Fruit fly (Drosophila melanogaster) whole organism, pupa: ENCODE data around the gene CG31278.

ENCODE experiments used
- CG10348 ChIP-seq: fragments of 200-800 bp; sonication (Bioruptor generic); IDR thresholded peaks from 2 replicates; pipeline ENCODE4 v1.3.6; 2022; ENCODE audit warnings: missing biosample characterization, missing genetic modification characterization
- CG12605 ChIP-seq: fragments of 200-800 bp; sonication (Bioruptor generic); IDR thresholded peaks from 2 replicates; pipeline ENCODE4 v1.3.6; 2022; ENCODE audit warnings: missing biosample characterization, missing genetic modification characterization
- CG13204 ChIP-seq: fragments of 200-800 bp; sonication (Bioruptor generic); optimal IDR thresholded peaks from 2 replicates; lab custom pipeline; 2018; ENCODE audit warnings: missing biosample characterization, mild to moderate bottlenecking, missing genetic modification characterization, moderate library complexity
- CG14655 ChIP-seq: fragments of 200-800 bp; sonication (Bioruptor generic); optimal IDR thresholded peaks from 3 replicates; lab custom pipeline; 2017; ENCODE audit warnings: mild to moderate bottlenecking, missing biosample characterization, missing genetic modification reagents, missing genetic modification characterization
- CG15710 ChIP-seq: fragments of 200-800 bp; sonication (Bioruptor generic); optimal IDR thresholded peaks from 2 replicates; lab custom pipeline; 2018; ENCODE audit warnings: missing biosample characterization, mild to moderate bottlenecking, missing genetic modification characterization, moderate library complexity
- CG17806 ChIP-seq: fragments of 200-800 bp; sonication (Bioruptor generic); optimal IDR thresholded peaks from 2 replicates; lab custom pipeline; 2018; ENCODE audit warnings: missing biosample characterization, mild to moderate bottlenecking, missing genetic modification characterization, moderate library complexity
- CG32121 ChIP-seq: fragments of 200-800 bp; sonication (Bioruptor generic); IDR thresholded peaks from 2 replicates; pipeline ENCODE4 v1.3.6; 2022; ENCODE audit warnings: missing biosample characterization, missing genetic modification characterization
- CG34367 ChIP-seq: fragments of 200-800 bp; sonication (Bioruptor generic); optimal IDR thresholded peaks from 2 replicates; lab custom pipeline; 2018; ENCODE audit warnings: missing biosample characterization, mild to moderate bottlenecking, missing genetic modification characterization
- CG4496 ChIP-seq: fragments of 200-800 bp; sonication (Bioruptor generic); IDR thresholded peaks from 3 replicates; pipeline ENCODE4 v1.3.6; 2022; ENCODE audit warnings: missing biosample characterization, missing genetic modification characterization
- CG8159 ChIP-seq: fragments of 200-800 bp; sonication (Bioruptor generic); optimal IDR thresholded peaks from 3 replicates; lab custom pipeline; 2018; ENCODE audit warnings: missing biosample characterization, mild to moderate bottlenecking, missing genetic modification characterization, moderate library complexity
- CG8301 ChIP-seq: fragments of 200-800 bp; sonication (Bioruptor generic); optimal IDR thresholded peaks from 2 replicates; lab custom pipeline; 2018; ENCODE audit warnings: missing biosample characterization, mild to moderate bottlenecking, missing genetic modification characterization
- CG9948 ChIP-seq: fragments of 200-800 bp; sonication (Bioruptor generic); optimal IDR thresholded peaks from 2 replicates; lab custom pipeline; 2018; ENCODE audit warnings: missing biosample characterization, mild to moderate bottlenecking, missing genetic modification characterization, moderate library complexity
- D1 ChIP-seq: fragments of 200-800 bp; sonication (Bioruptor generic); optimal IDR thresholded peaks from 2 replicates; lab custom pipeline; 2018; ENCODE audit warnings: missing biosample characterization, mild to moderate bottlenecking, missing genetic modification characterization, moderate library complexity
- EcR ChIP-seq: fragments of 200-800 bp; sonication (Bioruptor generic); optimal IDR thresholded peaks from 3 replicates; lab custom pipeline; 2019; ENCODE audit warnings: missing biosample characterization, missing genetic modification characterization, mild to moderate bottlenecking, moderate library complexity, missing genetic modification reagents
- Ets98B ChIP-seq: fragments of 200-800 bp; sonication (Bioruptor generic); IDR thresholded peaks from 2 replicates; pipeline ENCODE4 v1.3.6; 2022; ENCODE audit warnings: missing biosample characterization, missing genetic modification characterization
- Pif1A ChIP-seq: fragments of 200-800 bp; sonication (Bioruptor generic); optimal IDR thresholded peaks from 3 replicates; lab custom pipeline; 2016; ENCODE audit warnings: missing biosample characterization, missing genetic modification characterization
- Pif1B ChIP-seq: fragments of 200-800 bp; sonication (Bioruptor generic); optimal IDR thresholded peaks from 3 replicates; lab custom pipeline; 2016; ENCODE audit warnings: missing biosample characterization, missing genetic modification characterization
- Snoo ChIP-seq: fragments of 200-800 bp; sonication (Bioruptor generic); optimal IDR thresholded peaks from 3 replicates; lab custom pipeline; 2017; ENCODE audit warnings: missing biosample characterization, mild to moderate bottlenecking, missing genetic modification characterization, inconsistent platforms
- fd96Ca ChIP-seq: fragments of 200-800 bp; sonication (Bioruptor generic); IDR thresholded peaks from 3 replicates; pipeline ENCODE4 v1.3.6; 2022; ENCODE audit warnings: missing biosample characterization, missing genetic modification characterization
- gl ChIP-seq: fragments of 200-800 bp; sonication (Bioruptor generic); optimal IDR thresholded peaks from 2 replicates; lab custom pipeline; 2018; ENCODE audit warnings: missing biosample characterization, mild to moderate bottlenecking, missing genetic modification characterization
- rn ChIP-seq: fragments of 200-800 bp; sonication (Bioruptor generic); IDR thresholded peaks from 2 replicates; pipeline ENCODE4 v1.3.6; 2022; ENCODE audit warnings: missing biosample characterization, missing genetic modification characterization

Gene CG31278

DNA sequence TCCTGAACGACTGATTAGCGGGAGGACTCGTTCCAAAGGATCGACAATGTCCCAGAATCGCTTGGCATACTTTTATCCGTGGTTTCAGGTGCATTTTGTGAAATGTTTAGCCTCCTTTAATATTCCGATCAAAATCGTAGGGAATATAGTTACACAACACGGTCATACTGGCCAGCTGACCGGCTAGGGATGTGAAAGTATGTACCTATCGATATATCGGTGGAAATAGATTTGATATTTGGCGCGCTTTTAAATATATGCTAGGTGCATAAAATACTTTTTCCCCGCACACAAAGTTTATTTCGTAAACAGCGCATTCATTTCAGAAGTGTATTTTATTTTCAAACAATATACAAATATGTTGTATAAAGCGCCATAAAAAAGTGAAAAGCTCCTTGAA lies at the start of gene CG31278:
Gene CG31278 (minus strand): TSS at position 172 of the 400 bp plus-strand sequence.
- TF ChIP-seq CG13204 (GFP tag; lab: Kevin White, UChicago): no peak
- TF ChIP-seq CG32121 (GFP tag; lab: Robert Waterston, UW): no peak
- no peak for TF ChIP-seq gl (tag; lab: Kevin White, UChicago)
- no peak for TF ChIP-seq CG34367 (tag; lab: Kevin White, UChicago)
- TF ChIP-seq Ets98B (GFP tag; lab: Robert Waterston, UW): no peak
- no peak for TF ChIP-seq CG15710
- TF ChIP-seq CG17806 (tag; lab: Kevin White, UChicago): no peak
- TF ChIP-seq rn (GFP tag; lab: Robert Waterston, UW): no peak
- no peak for TF ChIP-seq Pif1B (GFP tag; lab: Kevin White, UChicago)
- TF ChIP-seq fd96Ca (GFP tag; lab: Robert Waterston, UW): no peak
- TF ChIP-seq CG8159 (tag; lab: Kevin White, UChicago): no peak
- no peak for TF ChIP-seq Snoo (tag; lab: Kevin White, UChicago)
- no peak for TF ChIP-seq CG14655 (GFP tag; lab: Kevin White, UChicago)
- TF ChIP-seq CG4496 (GFP tag; lab: Robert Waterston, UW): no peak
- no peak for TF ChIP-seq CG10348 (GFP tag; lab: Robert Waterston, UW)
- TF ChIP-seq CG9948 (tag; lab: Kevin White, UChicago): no peak
- no peak for TF ChIP-seq CG8301 (tag; lab: Kevin White, UChicago)
- no peak for TF ChIP-seq Pif1A
- no peak for TF ChIP-seq CG12605
- TF ChIP-seq D1: no peak

DNA sequence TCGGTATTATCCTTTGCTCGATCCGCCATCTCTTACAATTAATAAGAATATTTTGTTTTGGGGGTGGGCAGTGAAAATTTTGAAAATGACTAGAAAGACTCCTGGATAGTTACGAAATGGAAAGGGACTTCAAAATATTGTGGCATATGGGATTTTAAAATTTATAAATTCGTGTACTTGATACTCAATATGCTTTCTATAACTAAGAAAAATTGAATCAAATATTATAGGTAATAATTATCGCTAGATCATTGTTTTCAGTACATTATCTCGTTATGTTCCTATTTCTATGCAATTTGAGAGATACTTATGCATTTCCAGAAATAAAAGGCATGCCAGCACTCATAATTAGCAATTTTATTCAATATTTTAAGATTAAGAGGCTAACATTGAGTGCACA lies 47.4 kb upstream of the CG31278 start, which contains the start of gene CG14691:
Gene CG14691 (minus strand): TSS at position 101 of the 400 bp plus-strand sequence.
- TF ChIP-seq fd96Ca (GFP tag; lab: Robert Waterston, UW) (no peak), CG10348 (GFP tag; lab: Robert Waterston, UW) (no peak), Snoo (tag; lab: Kevin White, UChicago) (no peak), Ets98B (GFP tag; lab: Robert Waterston, UW) (no peak), CG15710 (no peak)

DNA sequence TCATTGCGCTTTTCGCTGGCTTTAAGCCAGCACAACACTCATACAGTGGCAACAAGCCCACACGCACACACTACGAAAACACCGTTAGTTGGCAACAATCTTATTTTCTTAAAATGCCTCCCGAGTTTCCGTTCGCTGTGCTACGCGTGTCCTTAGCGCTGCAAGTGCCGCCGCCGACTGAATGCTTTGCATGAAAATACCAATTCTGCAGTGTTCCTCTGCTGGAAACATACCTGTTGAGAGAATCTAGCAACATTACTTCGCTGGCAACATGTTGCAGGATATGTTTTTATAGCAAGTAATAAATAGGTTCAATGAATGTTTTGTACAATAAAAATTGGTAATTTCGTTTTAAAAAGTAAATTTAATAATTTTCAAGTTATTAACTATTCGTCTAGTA lies 42.9 kb upstream of the CG31278 start, which contains the start of gene TkR86C:
Gene TkR86C (minus strand): TSS at position 168 of the 400 bp plus-strand sequence.
- TF ChIP-seq CG14655 (GFP tag; lab: Kevin White, UChicago) (no peak), CG12605 (no peak), CG4496 (GFP tag; lab: Robert Waterston, UW) (no peak)

DNA sequence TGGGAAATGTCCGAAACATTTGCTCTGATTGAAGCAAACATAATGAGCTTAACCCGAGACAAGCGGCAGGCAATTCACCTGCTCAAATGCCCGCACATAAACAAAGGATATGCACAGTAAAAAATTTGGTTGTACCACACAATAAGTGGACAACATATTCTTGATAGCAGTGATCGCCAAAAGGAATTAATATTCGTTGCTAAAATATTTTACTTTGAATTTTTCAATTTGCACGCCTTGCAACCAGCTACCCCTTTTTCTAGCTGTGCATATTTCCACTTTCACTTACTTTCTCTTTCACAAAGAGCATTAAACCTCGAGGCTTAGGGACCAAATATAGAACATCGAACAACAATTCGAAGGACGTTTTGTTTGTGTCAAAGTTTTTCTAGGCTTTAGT lies 39.5 kb upstream of the CG31278 start:
- TF ChIP-seq CG13204 (GFP tag; lab: Kevin White, UChicago): no peak
- 0 out of 3 replicates have a peak, but pooled peaks have one; percentile 19 for TF ChIP-seq fd96Ca (GFP tag; lab: Robert Waterston, UW)
- TF ChIP-seq CG9948 (tag; lab: Kevin White, UChicago): no peak
- no peak for TF ChIP-seq EcR (GFP tag; lab: Kevin White, UChicago)
- no peak for TF ChIP-seq Pif1A

DNA sequence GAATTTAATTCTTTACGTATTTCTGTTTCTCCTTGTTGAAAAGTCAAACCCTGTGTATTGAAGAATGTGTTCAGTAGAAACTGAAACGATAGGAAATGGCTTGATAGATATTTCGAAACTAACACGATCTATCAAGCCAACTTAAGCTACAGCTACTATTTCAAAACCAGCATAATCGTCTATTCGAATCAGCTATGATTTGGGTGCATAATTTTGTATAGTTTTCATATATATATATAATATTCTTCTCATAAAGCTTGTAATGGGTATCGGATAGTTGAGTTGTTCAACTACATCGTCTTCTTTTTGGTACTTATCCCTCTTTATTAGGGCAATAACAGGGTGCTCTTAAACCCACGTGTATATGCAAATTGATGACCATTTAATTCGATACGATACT lies 27.7 kb upstream of the CG31278 start, which contains the start of gene tomboy20:
Gene tomboy20 (minus strand): TSS at position 101 of the 400 bp plus-strand sequence.
- TF ChIP-seq CG4496 (GFP tag; lab: Robert Waterston, UW) (no peak), CG17806 (tag; lab: Kevin White, UChicago) (no peak), Ets98B (GFP tag; lab: Robert Waterston, UW) (no peak)
- TF ChIP-seq, all 21 proteins: peak for 0

DNA sequence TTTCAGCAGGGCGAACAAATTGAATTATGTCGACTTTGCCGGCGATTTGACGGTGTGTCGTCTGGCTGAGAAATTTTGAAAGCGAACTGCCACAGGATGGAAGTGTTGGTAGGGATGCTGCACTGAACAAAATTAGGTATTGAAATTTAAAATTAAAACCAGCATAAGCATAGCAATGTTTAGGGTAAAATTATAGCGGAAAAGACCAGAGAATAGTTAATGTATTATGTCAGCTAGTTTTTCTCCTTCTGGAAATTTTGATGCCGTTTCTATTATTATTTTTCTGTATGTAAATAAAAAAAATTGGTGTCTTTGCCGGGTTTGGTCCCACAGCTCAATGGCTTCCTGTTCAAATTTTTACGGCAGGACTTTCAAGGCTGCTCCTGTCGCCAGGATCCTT lies 18.6 kb upstream of the CG31278 start:
- TF ChIP-seq CG34367 (tag; lab: Kevin White, UChicago): no peak
- TF ChIP-seq Ets98B (GFP tag; lab: Robert Waterston, UW): no peak
- no peak for TF ChIP-seq CG32121 (GFP tag; lab: Robert Waterston, UW)
- no peak for TF ChIP-seq Pif1B (GFP tag; lab: Kevin White, UChicago)
- TF ChIP-seq Snoo (tag; lab: Kevin White, UChicago): no peak
- TF ChIP-seq CG9948 (tag; lab: Kevin White, UChicago): no peak
- TF ChIP-seq Pif1A: no peak
- TF ChIP-seq CG15710: no peak
- TF ChIP-seq CG14655 (GFP tag; lab: Kevin White, UChicago): no peak
- TF ChIP-seq CG4496 (GFP tag; lab: Robert Waterston, UW): no peak
- no peak for TF ChIP-seq EcR (GFP tag; lab: Kevin White, UChicago)
- no peak for TF ChIP-seq CG12605
- TF ChIP-seq D1: no peak
- TF ChIP-seq rn (GFP tag; lab: Robert Waterston, UW): no peak
- TF ChIP-seq fd96Ca (GFP tag; lab: Robert Waterston, UW): no peak
- TF ChIP-seq CG10348 (GFP tag; lab: Robert Waterston, UW): no peak
- TF ChIP-seq, all 21 proteins: peak for 0

DNA sequence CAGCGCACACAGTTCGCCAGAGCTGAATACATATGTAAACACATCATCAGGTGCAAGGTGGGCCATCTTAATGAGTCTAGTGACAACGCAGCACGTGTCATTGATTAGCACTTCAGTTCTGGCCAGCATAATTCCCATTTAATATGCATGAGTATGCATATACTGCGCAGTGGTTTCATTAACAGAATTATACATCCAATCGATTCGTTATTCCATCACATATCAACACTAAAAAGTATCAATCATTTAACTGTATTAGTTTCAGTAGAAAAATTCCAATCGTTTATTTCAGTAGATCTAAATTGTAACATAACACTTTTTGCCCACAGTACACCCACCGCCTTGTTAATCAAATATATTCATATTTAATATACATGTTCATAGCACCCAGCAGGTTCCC lies 6.4 kb upstream of the CG31278 start, which contains the start of gene CG4073:
Gene CG4073 (plus strand): TSS at position 301 of the 400 bp plus-strand sequence.
- TF ChIP-seq Pif1B (GFP tag; lab: Kevin White, UChicago) (no peak), Ets98B (GFP tag; lab: Robert Waterston, UW) (no peak), CG4496 (GFP tag; lab: Robert Waterston, UW) (no peak), D1 (no peak), Snoo (tag; lab: Kevin White, UChicago) (no peak), CG32121 (GFP tag; lab: Robert Waterston, UW) (no peak), CG14655 (GFP tag; lab: Kevin White, UChicago) (no peak), CG10348 (GFP tag; lab: Robert Waterston, UW) (no peak), rn (GFP tag; lab: Robert Waterston, UW) (no peak), CG9948 (tag; lab: Kevin White, UChicago) (no peak), gl (tag; lab: Kevin White, UChicago) (no peak), CG8301 (tag; lab: Kevin White, UChicago) (no peak), CG15710 (no peak), CG17806 (tag; lab: Kevin White, UChicago) (no peak), CG12605 (no peak), Pif1A (no peak), EcR (GFP tag; lab: Kevin White, UChicago) (no peak), fd96Ca (GFP tag; lab: Robert Waterston, UW) (no peak), CG8159 (tag; lab: Kevin White, UChicago) (no peak)
